Worm (Caenorhabditis elegans) whole organism, early embryonic: Measurements from ENCODE around the gene cdf-1.

ENCODE experiments used
- B0310.2 ChIP-seq: sonication (generic microtip); optimal IDR thresholded peaks from 2 replicates; lab custom pipeline; 2016; ENCODE audit warnings: mild to moderate bottlenecking, missing genetic modification characterization, missing compliant biosample characterization
- F13C5.2 ChIP-seq: sonication (generic microtip); optimal IDR thresholded peaks from 2 replicates; lab custom pipeline; 2017; ENCODE audit warnings: mild to moderate bottlenecking, missing genetic modification characterization, inconsistent platforms, missing compliant biosample characterization
- aly-1 ChIP-seq: sonication (generic microtip); optimal IDR thresholded peaks from 2 replicates; lab custom pipeline; 2016; ENCODE audit warnings: missing genetic modification characterization, missing compliant biosample characterization
- ama-1 ChIP-seq: fragments of 150-350 bp; optimal IDR thresholded peaks from 2 replicates; lab custom pipeline; 2014
- ceh-36 ChIP-seq: sonication (generic microtip); optimal IDR thresholded peaks from 2 replicates; lab custom pipeline; 2016; ENCODE audit warnings: missing genetic modification characterization, inconsistent platforms, missing compliant biosample characterization
- ets-7 ChIP-seq: sonication (generic microtip); optimal IDR thresholded peaks from 2 replicates; lab custom pipeline; 2016; ENCODE audit warnings: missing genotype, missing genetic modification characterization, missing compliant biosample characterization
- hmbx-1 ChIP-seq: sonication (generic microtip); optimal IDR thresholded peaks from 2 replicates; lab custom pipeline; 2016; ENCODE audit warnings: mild to moderate bottlenecking, missing genetic modification characterization, missing compliant biosample characterization
- hnd-1 ChIP-seq: sonication (generic microtip); optimal IDR thresholded peaks from 2 replicates; lab custom pipeline; 2016; ENCODE audit warnings: missing genetic modification characterization, missing compliant biosample characterization
- pes-1 ChIP-seq: fragments of 200-800 bp; sonication (Bioruptor generic); IDR thresholded peaks from 2 replicates; pipeline ENCODE4 v1.3.6; 2022; ENCODE audit warnings: missing genetic modification reagents, missing genetic modification characterization, missing compliant biosample characterization
- scrt-1 ChIP-seq: fragments of 200-800 bp; sonication (Bioruptor generic); IDR thresholded peaks from 2 replicates; pipeline ENCODE4 v1.3.6; 2022; ENCODE audit warnings: missing genetic modification characterization, missing compliant biosample characterization
- tbx-11 ChIP-seq: fragments of 200-800 bp; sonication (Bioruptor generic); IDR thresholded peaks from 2 replicates; pipeline ENCODE4 v1.3.6; 2022; ENCODE audit warnings: missing genetic modification characterization, missing compliant biosample characterization
- tbx-37 ChIP-seq: fragments of 200-800 bp; sonication (Bioruptor generic); conservative IDR thresholded peaks from 2 replicates; pipeline ENCODE4 v1.3.6; 2022; ENCODE audit warnings: missing genetic modification reagents, missing genetic modification characterization, missing compliant biosample characterization
- tra-4 ChIP-seq: sonication (generic microtip); optimal IDR thresholded peaks from 2 replicates; lab custom pipeline; 2017; ENCODE audit warnings: missing genetic modification characterization, missing compliant biosample characterization

DNA sequence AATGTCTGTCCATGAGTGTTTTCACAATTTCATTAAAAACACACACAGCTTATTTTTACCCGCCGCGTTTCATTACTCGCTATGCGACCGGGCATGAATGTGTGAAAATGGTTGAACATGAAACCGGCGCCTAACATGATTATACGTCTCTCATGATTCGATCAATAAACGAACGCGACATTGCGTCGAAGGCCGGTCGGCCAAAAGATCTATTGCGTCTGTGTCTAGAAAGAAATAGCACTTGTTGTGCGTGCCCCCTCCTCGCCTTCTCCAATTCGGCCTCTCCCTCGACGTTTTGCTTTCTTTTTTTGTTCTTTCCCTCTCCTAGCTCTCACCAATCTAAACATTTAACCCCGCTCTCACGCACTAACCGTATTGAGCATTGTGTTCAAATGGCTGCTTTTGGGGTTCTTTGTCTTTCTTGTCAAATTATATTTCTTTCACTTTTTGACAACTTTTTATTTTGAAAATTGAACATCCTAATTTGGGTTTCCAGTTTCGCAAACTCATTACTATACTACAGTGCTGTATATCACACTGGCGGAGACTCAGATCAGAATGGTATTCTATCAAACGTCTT, 46.2 kb upstream of the cdf-1 start:
- TF ChIP-seq scrt-1 (GFP tag; lab: Robert Waterston, UW) = no peak
- no peak for TF ChIP-seq ama-1 (lab: Kevin White, UChicago)
- TF ChIP-seq hmbx-1 = no peak
- TF ChIP-seq tbx-11 (GFP tag; lab: Robert Waterston, UW) = no peak
- no peak for TF ChIP-seq tbx-37 (GFP tag; lab: Robert Waterston, UW)
- no peak for TF ChIP-seq ets-7 (tag; lab: Kevin White, UChicago)
- TF ChIP-seq ceh-36 = no peak
- TF ChIP-seq aly-1 = no peak
- no peak for TF ChIP-seq B0310.2 (tag; lab: Kevin White, UChicago)
- TF ChIP-seq hnd-1 (tag; lab: Kevin White, UChicago) = no peak
- no peak for TF ChIP-seq tra-4 (tag; lab: Kevin White, UChicago)
- TF ChIP-seq pes-1 = no peak
- no peak for TF ChIP-seq F13C5.2 (tag; lab: Kevin White, UChicago)
